Worm (Caenorhabditis elegans) whole organism, L1 larva: ENCODE measurements around the gene mam-2.

Source experiments
- F16B12.6 ChIP-seq: fragments of 150-350 bp; optimal IDR thresholded peaks from 2 replicates; lab custom pipeline; 2014; ENCODE audit warnings: missing biosample characterization, missing genetic modification characterization
- Y116A8C.19 ChIP-seq: sonication (generic microtip); optimal IDR thresholded peaks from 2 replicates; lab custom pipeline; 2016; ENCODE audit warnings: missing compliant biosample characterization, missing genetic modification characterization, borderline replicate concordance
- aly-2 ChIP-seq: fragments of 150-350 bp; optimal IDR thresholded peaks from 2 replicates; lab custom pipeline; 2014; ENCODE audit warnings: missing biosample characterization, missing genetic modification characterization
- ama-1 ChIP-seq: fragments of 150-350 bp; optimal IDR thresholded peaks from 2 replicates; lab custom pipeline; 2014
- blmp-1 ChIP-seq: fragments of 150-350 bp; optimal IDR thresholded peaks from 2 replicates; lab custom pipeline; 2014; ENCODE audit warnings: missing biosample characterization, missing genetic modification characterization
- ceh-63 ChIP-seq: fragments of 200-800 bp; sonication (Bioruptor generic); optimal IDR thresholded peaks from 2 replicates; lab custom pipeline; 2018; ENCODE audit warnings: mild to moderate bottlenecking, missing genetic modification characterization, missing compliant biosample characterization
- ceh-82 ChIP-seq, 3 experiments: fragments of 150-350 bp in 1 of 3; sonication (generic microtip) in 2 of 3; optimal IDR thresholded peaks; 2 replicates each; lab custom pipeline; 2014 to 2017; ENCODE audit warnings: missing biosample characterization in 3 of 3, missing genetic modification characterization in 3 of 3
- ceh-88 ChIP-seq: fragments of 200-800 bp; sonication (Bioruptor generic); IDR thresholded peaks from 2 replicates; pipeline ENCODE4 v1.3.6; 2022; ENCODE audit warnings: missing genetic modification characterization, missing compliant biosample characterization
- ceh-90 ChIP-seq: sonication (generic microtip); optimal IDR thresholded peaks from 2 replicates; lab custom pipeline; 2016; ENCODE audit warnings: missing genetic modification characterization, missing compliant biosample characterization
- ces-1 ChIP-seq: fragments of 150-350 bp; optimal IDR thresholded peaks from 2 replicates; lab custom pipeline; 2014; ENCODE audit warnings: missing biosample characterization, missing genetic modification reagents, missing genetic modification characterization
- dpl-1 ChIP-seq, 3 experiments: fragments of 150-350 bp in 2 of 3; sonication (generic microtip) in 1 of 3; optimal IDR thresholded peaks; 2 replicates each; lab custom pipeline; 2014 to 2017; ENCODE audit warnings: missing biosample characterization in 3 of 3, missing genetic modification characterization in 3 of 3, missing genetic modification reagents in 3 of 3
- efl-1 ChIP-seq, 4 experiments: fragments of 150-350 bp; optimal IDR thresholded peaks in 3 of 4; peaks in 1 of 4; 1 replicate in 1 of 4; 2 replicates in 3 of 4; lab custom pipeline; 2014; ENCODE audit warnings: missing biosample characterization in 2 of 4, missing genetic modification characterization in 2 of 4, missing genetic modification reagents in 2 of 4
- egl-27 ChIP-seq, 2 experiments: fragments of 150-350 bp in 1 of 2; sonication (generic microtip); optimal IDR thresholded peaks; 3 replicates each; lab custom pipeline; 2017 to 2018; ENCODE audit warnings: missing biosample characterization in 2 of 2, missing genetic modification characterization in 2 of 2, missing genetic modification reagents in 2 of 2
- elt-2 ChIP-seq: sonication (generic microtip); optimal IDR thresholded peaks from 2 replicates; lab custom pipeline; 2016; ENCODE audit warnings: missing genetic modification characterization, mild to moderate bottlenecking, inconsistent platforms, missing compliant biosample characterization, missing genetic modification reagents
- ets-5 ChIP-seq: fragments of 200-800 bp; sonication (Bioruptor generic); IDR thresholded peaks from 2 replicates; pipeline ENCODE4 v1.3.6; 2022; ENCODE audit warnings: missing genetic modification characterization, missing compliant biosample characterization
- fkh-4 ChIP-seq: sonication (generic microtip); optimal IDR thresholded peaks from 2 replicates; lab custom pipeline; 2016; ENCODE audit warnings: missing compliant biosample characterization, missing genetic modification characterization, borderline replicate concordance
- grh-1 ChIP-seq: fragments of 200-800 bp; sonication (Bioruptor generic); IDR thresholded peaks from 2 replicates; pipeline ENCODE4 v1.3.6; 2022; ENCODE audit warnings: missing genetic modification reagents, missing genetic modification characterization, missing compliant biosample characterization
- irx-1 ChIP-seq: sonication (generic microtip); optimal IDR thresholded peaks from 2 replicates; lab custom pipeline; 2016; ENCODE audit warnings: missing genetic modification characterization, missing compliant biosample characterization
- lin-13 ChIP-seq: fragments of 150-350 bp; optimal IDR thresholded peaks from 2 replicates; lab custom pipeline; 2014; ENCODE audit warnings: missing biosample characterization, missing genetic modification reagents, missing genetic modification characterization
- lin-14 ChIP-seq: fragments of 200-800 bp; sonication (Bioruptor generic); optimal IDR thresholded peaks from 2 replicates; lab custom pipeline; 2018; ENCODE audit warnings: mild to moderate bottlenecking, missing genetic modification characterization, moderate library complexity, missing compliant biosample characterization
- lin-15B ChIP-seq: fragments of 150-350 bp; sonication (generic microtip); optimal IDR thresholded peaks from 3 replicates; lab custom pipeline; 2014; ENCODE audit warnings: missing biosample characterization, missing genetic modification characterization
- lin-35 ChIP-seq, 2 experiments: fragments of 150-350 bp; optimal IDR thresholded peaks; 2 replicates each; lab custom pipeline; 2014; ENCODE audit warnings: missing biosample characterization in 2 of 2, missing genetic modification characterization in 2 of 2, missing genetic modification reagents in 2 of 2
- mef-2 ChIP-seq: fragments of 150-350 bp; optimal IDR thresholded peaks from 2 replicates; lab custom pipeline; 2014; ENCODE audit warnings: missing biosample characterization, missing genetic modification characterization
- mep-1 ChIP-seq: fragments of 150-350 bp; optimal IDR thresholded peaks from 2 replicates; lab custom pipeline; 2014; ENCODE audit warnings: missing biosample characterization, missing genetic modification characterization
- nhr-11 ChIP-seq: fragments of 150-350 bp; optimal IDR thresholded peaks from 2 replicates; lab custom pipeline; 2014; ENCODE audit warnings: missing biosample characterization, missing genetic modification characterization
- nhr-19 ChIP-seq: fragments of 200-800 bp; sonication (Bioruptor generic); conservative IDR thresholded peaks from 2 replicates; pipeline ENCODE4 v1.3.6; 2022; ENCODE audit warnings: missing genetic modification characterization, missing compliant biosample characterization
- nhr-237 ChIP-seq: fragments of 150-350 bp; optimal IDR thresholded peaks from 2 replicates; lab custom pipeline; 2014; ENCODE audit warnings: missing biosample characterization, missing genetic modification characterization
- nhr-28 ChIP-seq: fragments of 150-350 bp; optimal IDR thresholded peaks from 2 replicates; lab custom pipeline; 2014; ENCODE audit warnings: missing biosample characterization, missing genetic modification characterization
- nhr-76 ChIP-seq: sonication (generic microtip); optimal IDR thresholded peaks from 2 replicates; lab custom pipeline; 2017; ENCODE audit warnings: missing biosample characterization, missing genetic modification characterization
- nhr-84 ChIP-seq: sonication (generic microtip); optimal IDR thresholded peaks from 2 replicates; lab custom pipeline; 2017; ENCODE audit warnings: missing biosample characterization, missing genetic modification characterization
- nhr-85 ChIP-seq: sonication (generic microtip); peaks from one replicate; lab custom pipeline; 2016; ENCODE audit warnings: missing genetic modification characterization, inconsistent platforms, missing compliant biosample characterization
- rnt-1 ChIP-seq: sonication (generic microtip); optimal IDR thresholded peaks from 2 replicates; lab custom pipeline; 2016; ENCODE audit warnings: mild to moderate bottlenecking, missing genetic modification characterization, moderate library complexity, missing compliant biosample characterization
- skn-1 ChIP-seq: fragments of 150-350 bp; optimal IDR thresholded peaks from 2 replicates; lab custom pipeline; 2014; ENCODE audit warnings: missing biosample characterization, missing genetic modification characterization
- sptf-1 ChIP-seq: fragments of 150-350 bp; optimal IDR thresholded peaks from 2 replicates; lab custom pipeline; 2014; ENCODE audit warnings: missing biosample characterization, missing genetic modification characterization
- tlp-1 ChIP-seq: fragments of 150-350 bp; optimal IDR thresholded peaks from 2 replicates; lab custom pipeline; 2014; ENCODE audit warnings: missing biosample characterization, missing genetic modification characterization
- unc-130 ChIP-seq: fragments of 150-350 bp; optimal IDR thresholded peaks from 2 replicates; lab custom pipeline; 2017; ENCODE audit warnings: missing biosample characterization, missing genetic modification characterization, inconsistent platforms
- unc-98 ChIP-seq: fragments of 200-800 bp; sonication (Bioruptor generic); IDR thresholded peaks from 2 replicates; pipeline ENCODE4 v1.3.6; 2022; ENCODE audit warnings: missing genetic modification characterization, missing compliant biosample characterization

mam-2 gene

ce11 chrIV:9972629-9973028, 10.4 kb upstream of the mam-2 start, which contains the start of the genes C47E12.12 and C47E12.10 (continued):
- no peak for TF ChIP-seq ceh-90 (tag; lab: Kevin White, UChicago)

ce11 chrIV:9974392-9974791, 8.6 kb upstream of the mam-2 start, which contains the start of gene C47E12.9:
Gene C47E12.9, plus strand, starts transcription at chrIV:9974692.
- TF ChIP-seq mep-1 (tag; lab: Kevin White, UChicago) (no peak), ceh-88 (GFP tag; lab: Robert Waterston, UW) (no peak), irx-1 (tag; lab: Kevin White, UChicago) (no peak), tlp-1 (tag; lab: Kevin White, UChicago) (no peak), F16B12.6 (tag; lab: Kevin White, UChicago) (no peak), dpl-1 (GFP tag; optimal IDR thresholded peaks at IDR 0.05; lab: Kevin White, UChicago) (no peak), unc-130 (tag; lab: Kevin White, UChicago) (no peak)

ce11 chrIV:9976284-9976683, 6.7 kb upstream of the mam-2 start, which contains the start of gene C47E12.14:
Gene C47E12.14, minus strand, starts transcription at chrIV:9976384.
- TF ChIP-seq unc-98 (GFP tag; lab: Robert Waterston, UW) (no peak), grh-1 (no peak), nhr-76 (tag; lab: Kevin White, UChicago) (no peak), nhr-85 (no peak)

ce11 chrIV:9977602-9978172, 5.3 kb upstream of the mam-2 start, which contains the start of gene dhp-2:
Gene dhp-2, plus strand, starts transcription at chrIV:9978122.
- TF ChIP-seq ces-1 (GFP tag; lab: Kevin White, UChicago), result no peak
- TF ChIP-seq lin-14 (GFP tag; lab: Kevin White, UChicago), result peak; percentile 35
- TF ChIP-seq rnt-1 (tag; lab: Kevin White, UChicago), result peak; percentile 13
- TF ChIP-seq, all 84 proteins: peak for 2

ce11 chrIV:9982226-9982794, 685 bp upstream of the mam-2 start, which contains the start of gene rrp-1:
Gene rrp-1, minus strand, starts transcription at chrIV:9982276.
- peak in 1 of 3 experiments; percentile 30 for TF ChIP-seq dpl-1 (GFP tag; optimal IDR thresholded peaks at IDR 0.05; lab: Kevin White, UChicago)
- TF ChIP-seq ceh-63 (GFP tag; lab: Kevin White, UChicago), result no peak
- TF ChIP-seq efl-1 (optimal IDR thresholded peaks at IDR 0.05; lab: Kevin White, UChicago), result peak; percentile 3 to 29
- no peak for TF ChIP-seq efl-1 (GFP tag; optimal IDR thresholded peaks at IDR 0.05 in 1 of 2; lab: Kevin White, UChicago)
- TF ChIP-seq irx-1 (tag; lab: Kevin White, UChicago), result no peak
- TF ChIP-seq nhr-237 (tag; lab: Kevin White, UChicago), result no peak
- no peak for TF ChIP-seq Y116A8C.19 (tag; lab: Kevin White, UChicago)
- peak in 1 of 2 experiments; percentile 27 for TF ChIP-seq lin-35 (GFP tag; optimal IDR thresholded peaks at IDR 0.05; lab: Kevin White, UChicago)
- no peak for TF ChIP-seq nhr-11 (tag; lab: Kevin White, UChicago)
- peak; percentile 47 for TF ChIP-seq mep-1 (tag; lab: Kevin White, UChicago)
- no peak for TF ChIP-seq lin-13 (GFP tag; lab: Kevin White, UChicago)
- no peak for TF ChIP-seq lin-15B

ce11 chrIV:9989416-9989815, 6.4 kb downstream of the mam-2 start:
- no peak for TF ChIP-seq nhr-28 (tag; lab: Kevin White, UChicago)
- peak; percentile 61 for TF ChIP-seq aly-2 (tag; lab: Kevin White, UChicago)

- TF ChIP-seq nhr-76 (tag; lab: Kevin White, UChicago), result no peak
- no peak for TF ChIP-seq lin-15B
- no peak for TF ChIP-seq elt-2 (tag; lab: Kevin White, UChicago)
- peak; percentile 33 for TF ChIP-seq skn-1 (tag; lab: Kevin White, UChicago)
- TF ChIP-seq ama-1 (lab: Kevin White, UChicago), result no peak
- TF ChIP-seq blmp-1 (tag; lab: Kevin White, UChicago), result peak; percentile 48
- TF ChIP-seq nhr-84 (tag; lab: Kevin White, UChicago), result no peak
- TF ChIP-seq ceh-82 (tag; optimal IDR thresholded peaks at IDR 0.05; lab: Kevin White, UChicago), result no peak
- TF ChIP-seq sptf-1 (tag; lab: Kevin White, UChicago), result no peak
- TF ChIP-seq nhr-19 (GFP tag; lab: Robert Waterston, UW), result no peak
- no peak for TF ChIP-seq mef-2 (tag; lab: Kevin White, UChicago)
- TF ChIP-seq egl-27 (tag; optimal IDR thresholded peaks at IDR 0.05; lab: Kevin White, UChicago), result no peak
- TF ChIP-seq dpl-1 (GFP tag; optimal IDR thresholded peaks at IDR 0.05; lab: Kevin White, UChicago), result no peak
- no peak for TF ChIP-seq ets-5
- no peak for TF ChIP-seq fkh-4 (tag; lab: Kevin White, UChicago)
These were observed 10.6 kb downstream of the mam-2 start for ce11 chrIV:9993403-9994132.
